Fruit fly (Drosophila melanogaster): ENCODE data around the gene CG43844.

Gene CG43844

dm6 chr3R:21857509-21857908, 31.8 kb upstream of the CG43844 start (continued):
- TF ChIP-seq kah (GFP tag; optimal IDR thresholded peaks at IDR 0.05) (no peak), Hand (GFP tag; optimal IDR thresholded peaks at IDR 0.05) (no peak), Ssrp (tag; optimal IDR thresholded peaks at IDR 0.05) (no peak), D (optimal IDR thresholded peaks at IDR 0.05) (no peak), D (GFP tag; optimal IDR thresholded peaks at IDR 0.05) (no peak), cg (GFP tag; optimal IDR thresholded peaks at IDR 0.05) (no peak), CG12769 (tag; optimal IDR thresholded peaks at IDR 0.05) (no peak), CG1603 (tag; optimal IDR thresholded peaks at IDR 0.05) (no peak), zfh2 (GFP tag; optimal IDR thresholded peaks at IDR 0.05) (no peak), HLH3B (GFP tag; IDR thresholded peaks at IDR 0.05) (no peak), vnd (GFP tag; IDR thresholded peaks at IDR 0.05; ENCODE audit: partially characterized antibody) (no peak), dmrt11E (tag; optimal IDR thresholded peaks at IDR 0.05) (peak; percentile 24), tx (GFP tag; optimal IDR thresholded peaks at IDR 0.05) (no peak), odd (GFP tag; optimal IDR thresholded peaks at IDR 0.05) (no peak), CG9876 (GFP tag; optimal IDR thresholded peaks at IDR 0.05) (no peak), grau (tag; optimal IDR thresholded peaks at IDR 0.05) (peak; percentile 79), CG10274 (GFP tag; optimal IDR thresholded peaks at IDR 0.05) (no peak), BEAF-32 (GFP tag; optimal IDR thresholded peaks at IDR 0.05) (no peak), Taf1 (GFP tag; IDR thresholded peaks at IDR 0.05) (no peak), CG7786 (GFP tag; optimal IDR thresholded peaks at IDR 0.05) (no peak), CG17361 (GFP tag; IDR thresholded peaks at IDR 0.05) (no peak), hb (GFP tag; IDR thresholded peaks at IDR 0.05; ENCODE audit: partially characterized antibody) (no peak), CG33557 (GFP tag; optimal IDR thresholded peaks at IDR 0.05) (no peak), CG12155 (GFP tag; optimal IDR thresholded peaks at IDR 0.05) (no peak), pnt (GFP tag; optimal IDR thresholded peaks at IDR 0.05) (no peak), dmrt99B (tag; optimal IDR thresholded peaks at IDR 0.05) (no peak), bbx (GFP tag; IDR thresholded peaks at IDR 0.05; ENCODE audit: partially characterized antibody) (no peak), nerfin-1 (tag; optimal IDR thresholded peaks at IDR 0.05) (no peak), CG14050 (GFP tag; IDR thresholded peaks at IDR 0.05) (no peak), Pdp1 (GFP tag; optimal IDR thresholded peaks at IDR 0.05) (no peak), CG15696 (tag; optimal IDR thresholded peaks at IDR 0.05) (peak; percentile 46), lola (GFP tag; optimal IDR thresholded peaks at IDR 0.05) (peak in 1 of 3 experiments; percentile 7), wdn (GFP tag; IDR thresholded peaks at IDR 0.05) (no peak), CG32772 (GFP tag; IDR thresholded peaks at IDR 0.05) (no peak)

dm6 chr3R:21858290-21858875, 31.0 kb upstream of the CG43844 start:
- TF ChIP-seq CG18764 (GFP tag; optimal IDR thresholded peaks at IDR 0.05) (no peak), bbx (GFP tag; IDR thresholded peaks at IDR 0.05; ENCODE audit: partially characterized antibody) (no peak), Oli (tag; optimal IDR thresholded peaks at IDR 0.05) (peak; percentile 20), kni (GFP tag; optimal IDR thresholded peaks at IDR 0.05) (peak; percentile 53), CG13123 (GFP tag; optimal IDR thresholded peaks at IDR 0.05) (no peak), Sox102F (GFP tag; optimal IDR thresholded peaks at IDR 0.05) (no peak), Awh (GFP tag; IDR thresholded peaks at IDR 0.05) (peak; percentile 44; the same call in 1 of the 2 replicates), CG12104 (GFP tag; optimal IDR thresholded peaks at IDR 0.05) (no peak), CG9437 (GFP tag; optimal IDR thresholded peaks at IDR 0.05) (no peak), CG14667 (GFP tag; IDR thresholded peaks at IDR 0.05) (no peak), nerfin-1 (tag; optimal IDR thresholded peaks at IDR 0.05) (no peak), CG8765 (GFP tag; IDR thresholded peaks at IDR 0.05) (no peak), caup (GFP tag; optimal IDR thresholded peaks at IDR 0.05; ENCODE audit: severe bottlenecking) (no peak), wek (GFP tag; optimal IDR thresholded peaks at IDR 0.05) (no peak), CG2116 (GFP tag; optimal IDR thresholded peaks at IDR 0.05) (no peak), ATbp (GFP tag; optimal IDR thresholded peaks at IDR 0.05) (no peak), nau (GFP tag; optimal IDR thresholded peaks at IDR 0.05) (no peak), sens (GFP tag) (no peak), twi (tag; optimal IDR thresholded peaks at IDR 0.05) (peak; percentile 58)

Data from whole organism, embryonic.